Worm (Caenorhabditis elegans) whole organism, young adult: ENCODE measurements around the gene oig-3.

Source experiments
- ama-1 ChIP-seq, 3 experiments: fragments of 150-350 bp in 1 of 3; sonication (generic microtip) in 2 of 3; optimal IDR thresholded peaks; 2 replicates each; lab custom pipeline; 2014 to 2018; ENCODE audit warnings: missing biosample characterization in 2 of 3, missing genetic modification characterization in 2 of 3, missing genetic modification reagents in 2 of 3
- sptf-2 ChIP-seq: fragments of 200-800 bp; sonication (Bioruptor generic); optimal IDR thresholded peaks from 2 replicates; lab custom pipeline; 2018; ENCODE audit warnings: mild to moderate bottlenecking, missing genetic modification characterization, missing compliant biosample characterization

DNA sequence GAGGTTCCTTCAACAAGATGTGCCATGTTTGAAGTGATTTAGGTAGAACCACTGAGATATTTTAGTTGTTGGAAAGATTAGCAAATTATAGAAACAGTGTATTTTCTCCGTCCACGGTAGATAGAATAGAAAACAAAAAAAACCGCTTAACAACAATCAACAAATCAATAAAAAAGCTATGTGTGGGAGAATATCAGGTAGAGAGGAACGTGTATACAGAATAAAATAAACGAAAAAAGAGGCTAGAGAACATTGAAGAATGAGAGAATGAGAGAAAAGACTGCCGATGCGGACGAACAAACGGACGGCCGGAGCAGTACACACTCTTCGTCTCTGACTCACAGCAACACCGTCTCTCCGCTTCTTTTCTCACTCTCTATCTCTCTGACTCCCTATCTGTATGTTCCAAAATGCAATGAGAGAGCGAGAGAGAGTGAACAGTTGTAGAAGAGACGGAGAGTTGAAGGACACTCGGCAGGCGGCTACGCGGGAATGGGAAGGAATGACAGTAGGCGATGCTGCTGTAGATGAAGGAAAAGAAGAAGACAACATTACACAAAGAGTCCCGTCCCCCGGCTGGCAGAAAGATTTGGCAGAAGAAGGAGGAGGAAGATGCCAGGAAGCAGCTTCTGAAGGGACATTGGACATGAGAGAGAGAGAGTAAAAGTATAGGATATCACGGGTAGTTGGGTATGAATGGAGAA is 32.7 kb upstream of the oig-3 start, which contains the start of gene unc-112:
- no peak for TF ChIP-seq sptf-2 (GFP tag; lab: Kevin White, UChicago)
- TF ChIP-seq ama-1 (optimal IDR thresholded peaks at IDR 0.05; lab: Kevin White, UChicago) = no peak
- no peak for TF ChIP-seq ama-1 (GFP tag; optimal IDR thresholded peaks at IDR 0.05; lab: Kevin White, UChicago)
